Fruit fly (Drosophila melanogaster): ENCODE measurements around the gene CG7202.

Gene CG7202

dm6 chr3L:21453623-21454022 is 39.0 kb downstream of the CG7202 start (continued):
- TF ChIP-seq CG9727 (GFP tag; optimal IDR thresholded peaks at IDR 0.05) (peak; percentile 79), CG6854 (GFP tag; optimal IDR thresholded peaks at IDR 0.05) (no peak), CG4707 (GFP tag; optimal IDR thresholded peaks at IDR 0.05) (no peak), Fer2 (tag; optimal IDR thresholded peaks at IDR 0.05) (no peak), CG30403 (GFP tag; optimal IDR thresholded peaks at IDR 0.05) (peak; percentile 40), TFAM (GFP tag; optimal IDR thresholded peaks at IDR 0.05) (no peak), fd64A (GFP tag; optimal IDR thresholded peaks at IDR 0.05) (peak; percentile 20), MTF-1 (GFP tag; optimal IDR thresholded peaks at IDR 0.05; ENCODE audit: borderline replicate concordance) (no peak), CG3065 (GFP tag; optimal IDR thresholded peaks at IDR 0.05) (no peak), CG3847 (GFP tag; IDR thresholded peaks at IDR 0.05) (no peak), Sox100B (GFP tag; optimal IDR thresholded peaks at IDR 0.05) (peak; percentile 16), CG4404 (GFP tag; IDR thresholded peaks at IDR 0.05) (peak; percentile 81), Hmx (GFP tag; optimal IDR thresholded peaks at IDR 0.05) (no peak), tup (GFP tag; optimal IDR thresholded peaks at IDR 0.05) (no peak), CG11085 (GFP tag; IDR thresholded peaks at IDR 0.05) (no peak), p53 (GFP tag; optimal IDR thresholded peaks at IDR 0.05) (no peak), CG11398 (GFP tag; optimal IDR thresholded peaks at IDR 0.05) (no peak), zfh1 (GFP tag; IDR thresholded peaks at IDR 0.05) (peak; percentile 81), lov (optimal IDR thresholded peaks at IDR 0.05) (no peak), lov (GFP tag; IDR thresholded peaks at IDR 0.05) (no peak), nerfin-2 (GFP tag; IDR thresholded peaks at IDR 0.05; ENCODE audit: partially characterized antibody) (no peak), Dbx (GFP tag; IDR thresholded peaks at IDR 0.05) (no peak), CG16815 (GFP tag; optimal IDR thresholded peaks at IDR 0.05) (peak; percentile 70), sob (GFP tag; IDR thresholded peaks at IDR 0.05) (no peak), CG7556 (GFP tag; optimal IDR thresholded peaks at IDR 0.05) (peak; percentile 48), Elba2 (GFP tag; optimal IDR thresholded peaks at IDR 0.05) (no peak), Hand (GFP tag; optimal IDR thresholded peaks at IDR 0.05) (no peak), CG2120 (GFP tag; optimal IDR thresholded peaks at IDR 0.05) (no peak), slou (GFP tag; optimal IDR thresholded peaks at IDR 0.05) (no peak), Oli (tag; optimal IDR thresholded peaks at IDR 0.05) (peak; percentile 55), cas (GFP tag; IDR thresholded peaks at IDR 0.05) (no peak), CG6765 (GFP tag; optimal IDR thresholded peaks at IDR 0.05) (no peak), grn (GFP tag; optimal IDR thresholded peaks at IDR 0.05) (peak; percentile 14), gsb (GFP tag; IDR thresholded peaks at IDR 0.05) (no peak), CG34224 (GFP tag; IDR thresholded peaks at IDR 0.05; ENCODE audit: partially characterized antibody) (no peak), Mad (GFP tag; optimal IDR thresholded peaks at IDR 0.05) (no peak), CG12391 (tag; optimal IDR thresholded peaks at IDR 0.05) (peak; percentile 75), CG18764 (GFP tag; optimal IDR thresholded peaks at IDR 0.05) (peak; percentile 22), CG31365 (tag; optimal IDR thresholded peaks at IDR 0.05) (no peak), nmo (GFP tag; optimal IDR thresholded peaks at IDR 0.05) (peak; percentile 75), CG15073 (GFP tag; optimal IDR thresholded peaks at IDR 0.05) (no peak), prd (optimal IDR thresholded peaks at IDR 0.05) (no peak), prd (GFP tag; IDR thresholded peaks at IDR 0.05) (peak; percentile 80), PHDP (tag; optimal IDR thresholded peaks at IDR 0.05) (peak; percentile 10), chm (GFP tag; IDR thresholded peaks at IDR 0.05) (peak; percentile 81; the same call in 1 of the 2 replicates), Deaf1 (tag; optimal IDR thresholded peaks at IDR 0.05) (no peak), vfl (GFP tag; optimal IDR thresholded peaks at IDR 0.05) (no peak), ATbp (GFP tag; optimal IDR thresholded peaks at IDR 0.05) (peak; percentile 52), Dip2 (GFP tag; IDR thresholded peaks at IDR 0.05) (no peak), Hr39 (optimal IDR thresholded peaks at IDR 0.05) (no peak), Atf-2 (GFP tag; optimal IDR thresholded peaks at IDR 0.05) (peak; percentile 31), ash1 (GFP tag; optimal IDR thresholded peaks at IDR 0.05) (no peak), sd (tag; optimal IDR thresholded peaks at IDR 0.05) (no peak)
